Worm (Caenorhabditis elegans): ENCODE data around the gene T13B5.9.

DNA sequence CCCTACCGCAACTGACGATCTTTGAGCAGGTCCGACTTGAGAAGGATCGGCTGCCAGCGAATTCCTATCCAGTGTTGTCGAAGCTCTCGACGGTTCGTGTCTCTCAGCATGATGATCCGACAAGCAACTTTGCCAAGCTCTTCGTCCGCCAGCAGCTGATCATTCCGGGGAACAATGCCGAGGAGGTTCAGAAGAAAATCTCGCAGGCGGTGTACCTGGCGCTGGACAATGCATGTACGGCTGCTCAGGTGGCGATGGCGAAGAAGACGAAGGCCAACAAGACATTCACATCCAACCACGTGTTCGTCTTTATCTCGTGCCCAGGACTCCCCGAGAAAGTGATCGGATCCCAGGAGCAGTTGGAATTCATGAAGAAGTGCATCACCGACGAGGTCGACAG is 45.1 kb upstream of the T13B5.9 start:
- no peak for TF ChIP-seq nhr-77 (tag; optimal IDR thresholded peaks at IDR 0.05)
- TF ChIP-seq aly-2 (tag; optimal IDR thresholded peaks at IDR 0.05) = no peak
- TF ChIP-seq lin-39 (tag; optimal IDR thresholded peaks at IDR 0.05) = no peak
- TF ChIP-seq unc-55 (GFP tag; optimal IDR thresholded peaks at IDR 0.05) = no peak
- no peak for TF ChIP-seq snpc-4 (tag; optimal IDR thresholded peaks at IDR 0.05)
- no peak for TF ChIP-seq ama-1 (optimal IDR thresholded peaks at IDR 0.05)
- no peak for TF ChIP-seq nhr-25 (tag; optimal IDR thresholded peaks at IDR 0.05)
- no peak for TF ChIP-seq nhr-21 (tag; optimal IDR thresholded peaks at IDR 0.05)
